Fruit fly (Drosophila melanogaster): ENCODE data around the gene CG12795.

The CG12795 gene

dm6 chr2L:3444789-3445188 is 7.5 kb upstream of the CG12795 start (continued):
- TF ChIP-seq crp (GFP tag; optimal IDR thresholded peaks at IDR 0.05), result no peak
- peak; percentile 38; the same call in 1 of the 3 replicates for TF ChIP-seq Aef1 (GFP tag; IDR thresholded peaks at IDR 0.05)
- no peak for TF ChIP-seq fd64A (GFP tag; optimal IDR thresholded peaks at IDR 0.05)
- TF ChIP-seq CG8944 (GFP tag; optimal IDR thresholded peaks at IDR 0.05), result peak; percentile 44
- peak; percentile 15 for TF ChIP-seq CG12659 (GFP tag; optimal IDR thresholded peaks at IDR 0.05)
- TF ChIP-seq CG13287 (GFP tag; IDR thresholded peaks at IDR 0.05; ENCODE audit: partially characterized antibody), result no peak
- TF ChIP-seq chn (GFP tag; optimal IDR thresholded peaks at IDR 0.05), result peak; percentile 42
- TF ChIP-seq Kr (GFP tag; optimal IDR thresholded peaks at IDR 0.05), result no peak
- peak; percentile 5 for TF ChIP-seq CG1602 (GFP tag; optimal IDR thresholded peaks at IDR 0.05)
- peak; percentile 32 for TF ChIP-seq CG9727 (GFP tag; optimal IDR thresholded peaks at IDR 0.05)
- no peak for TF ChIP-seq CG1792 (GFP tag; optimal IDR thresholded peaks at IDR 0.05)
- TF ChIP-seq tna (GFP tag; IDR thresholded peaks at IDR 0.05; ENCODE audit: partially characterized antibody), result no peak
- TF ChIP-seq CG4404 (GFP tag; IDR thresholded peaks at IDR 0.05), result peak; percentile 7; the same call in 1 of the 2 replicates
- TF ChIP-seq CG33213 (GFP tag; optimal IDR thresholded peaks at IDR 0.05), result peak; percentile 15
- TF ChIP-seq ash1 (GFP tag; optimal IDR thresholded peaks at IDR 0.05), result no peak
- peak; percentile 51; the same call in 1 of the 3 replicates for TF ChIP-seq ken (GFP tag; IDR thresholded peaks at IDR 0.05)
- TF ChIP-seq Side (GFP tag; optimal IDR thresholded peaks at IDR 0.05), result peak; percentile 2
- TF ChIP-seq Antp (GFP tag; optimal IDR thresholded peaks at IDR 0.05), result peak; percentile 63
- peak; percentile 45 for TF ChIP-seq tin (GFP tag; optimal IDR thresholded peaks at IDR 0.05)
- no peak for TF ChIP-seq Rx (GFP tag; IDR thresholded peaks at IDR 0.05)
- TF ChIP-seq zfh1 (GFP tag; IDR thresholded peaks at IDR 0.05), result peak; percentile 55; the same call in 2 of the 3 replicates
- TF ChIP-seq Fer1 (GFP tag; optimal IDR thresholded peaks at IDR 0.05), result peak; percentile 34
- no peak for TF ChIP-seq insv (GFP tag; optimal IDR thresholded peaks at IDR 0.05)
- TF ChIP-seq emc (GFP tag; optimal IDR thresholded peaks at IDR 0.05), result no peak
- no peak for TF ChIP-seq Dll (GFP tag; IDR thresholded peaks at IDR 0.05; ENCODE audit: partially characterized antibody)
- TF ChIP-seq CG11695 (GFP tag; IDR thresholded peaks at IDR 0.05), result 0 out of 3 replicates have a peak, but pooled peaks have one; percentile 33
- TF ChIP-seq Nf-YA (GFP tag; IDR thresholded peaks at IDR 0.05), result peak; percentile 38; the same call in 1 of the 2 replicates
- peak; percentile 40; the same call in 1 of the 3 replicates for TF ChIP-seq Mrtf (GFP tag; IDR thresholded peaks at IDR 0.05)
- TF ChIP-seq CG31441 (GFP tag; IDR thresholded peaks at IDR 0.05), result 0 out of 2 replicates have a peak, but pooled peaks have one; percentile 23
- peak; percentile 42 for TF ChIP-seq Blimp-1 (GFP tag; optimal IDR thresholded peaks at IDR 0.05)
- no peak for TF ChIP-seq Dp (GFP tag; optimal IDR thresholded peaks at IDR 0.05)
- no peak for TF ChIP-seq Scr (GFP tag; IDR thresholded peaks at IDR 0.05; ENCODE audit: partially characterized antibody)
- no peak for TF ChIP-seq Bteb2 (GFP tag; optimal IDR thresholded peaks at IDR 0.05)
- peak; percentile 26 for TF ChIP-seq Ssrp (tag; optimal IDR thresholded peaks at IDR 0.05)
- TF ChIP-seq CG6689 (GFP tag; IDR thresholded peaks at IDR 0.05), result peak; percentile 48
- no peak for TF ChIP-seq ac (GFP tag; optimal IDR thresholded peaks at IDR 0.05)
- TF ChIP-seq CG15479 (GFP tag; optimal IDR thresholded peaks at IDR 0.05), result no peak
- TF ChIP-seq CG5953 (GFP tag; IDR thresholded peaks at IDR 0.05), result 0 out of 2 replicates have a peak, but pooled peaks have one; percentile 22
- TF ChIP-seq danr (GFP tag; IDR thresholded peaks at IDR 0.05), result 0 out of 2 replicates have a peak, but pooled peaks have one; percentile 26
- no peak for TF ChIP-seq CG12299 (tag; optimal IDR thresholded peaks at IDR 0.05)
- TF ChIP-seq tgo (GFP tag; IDR thresholded peaks at IDR 0.05), result peak; percentile 47; the same call in 2 of the 3 replicates
- no peak for TF ChIP-seq CG8924 (tag; optimal IDR thresholded peaks at IDR 0.05)
- TF ChIP-seq CG7987 (GFP tag; optimal IDR thresholded peaks at IDR 0.05), result no peak
- no peak for TF ChIP-seq CG31224 (GFP tag; IDR thresholded peaks at IDR 0.05)
- TF ChIP-seq NfI (GFP tag; optimal IDR thresholded peaks at IDR 0.05), result peak; percentile 23
- TF ChIP-seq CG12942 (GFP tag; optimal IDR thresholded peaks at IDR 0.05), result peak; percentile 60
- TF ChIP-seq Chrac-16 (GFP tag; optimal IDR thresholded peaks at IDR 0.05), result peak; percentile 14
- peak; percentile 11; the same call in 1 of the 2 replicates for TF ChIP-seq CG9215 (GFP tag; IDR thresholded peaks at IDR 0.05)
- TF ChIP-seq Oaz (GFP tag; IDR thresholded peaks at IDR 0.05), result 0 out of 2 replicates have a peak, but pooled peaks have one; percentile 8
- TF ChIP-seq CG6654 (GFP tag; optimal IDR thresholded peaks at IDR 0.05), result no peak
